Worm (Caenorhabditis elegans): Measurements from ENCODE around the gene E_BE45912.2.

DNA sequence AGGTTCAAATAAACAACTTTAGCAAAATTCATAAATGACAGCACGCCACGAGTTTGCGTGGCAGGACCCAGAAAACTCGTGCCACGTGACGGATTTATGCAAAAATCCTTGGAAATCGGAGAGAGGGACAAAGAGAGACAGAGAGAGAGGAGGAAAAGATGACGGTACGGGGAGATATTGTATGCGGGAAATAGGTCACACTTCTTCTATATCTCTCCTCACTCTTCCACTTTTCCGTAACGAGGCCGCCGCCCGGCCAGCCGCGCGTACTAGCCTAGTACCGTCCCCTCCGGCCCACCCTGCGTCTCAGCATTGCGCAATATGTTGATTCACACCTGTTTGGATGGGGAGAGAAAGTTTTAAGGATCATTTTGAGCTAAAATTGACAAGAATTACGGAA lies 23.2 kb upstream of the E_BE45912.2 start:
- TF ChIP-seq mdl-1 (tag; optimal IDR thresholded peaks at IDR 0.05) (no peak), snpc-4 (tag; optimal IDR thresholded peaks at IDR 0.05) (no peak), zag-1 (tag; optimal IDR thresholded peaks at IDR 0.05) (no peak), nhr-77 (tag; optimal IDR thresholded peaks at IDR 0.05) (no peak), lin-39 (tag; optimal IDR thresholded peaks at IDR 0.05) (no peak), nhr-23 (tag; optimal IDR thresholded peaks at IDR 0.05) (no peak), elt-1 (tag; optimal IDR thresholded peaks at IDR 0.05) (no peak), lin-13 (GFP tag; optimal IDR thresholded peaks at IDR 0.05) (no peak), peb-1 (tag; optimal IDR thresholded peaks at IDR 0.05) (no peak), nhr-10 (tag; optimal IDR thresholded peaks at IDR 0.05) (no peak), sem-4 (tag; optimal IDR thresholded peaks at IDR 0.05) (no peak), ama-1 (optimal IDR thresholded peaks at IDR 0.05) (no peak), ztf-11 (tag; optimal IDR thresholded peaks at IDR 0.05) (no peak), unc-62 (GFP tag; optimal IDR thresholded peaks at IDR 0.05) (no peak)

Data from whole organism, L2 larva.